Fruit fly (Drosophila melanogaster) whole organism, pupa: ENCODE measurements around the gene MED10.

Source experiments
- CG34367 ChIP-seq: fragments of 200-800 bp; sonication (Bioruptor generic); optimal IDR thresholded peaks from 2 replicates; lab custom pipeline; 2018; ENCODE audit warnings: missing biosample characterization, mild to moderate bottlenecking, missing genetic modification characterization
- CG9948 ChIP-seq: fragments of 200-800 bp; sonication (Bioruptor generic); optimal IDR thresholded peaks from 2 replicates; lab custom pipeline; 2018; ENCODE audit warnings: missing biosample characterization, mild to moderate bottlenecking, missing genetic modification characterization, moderate library complexity

DNA sequence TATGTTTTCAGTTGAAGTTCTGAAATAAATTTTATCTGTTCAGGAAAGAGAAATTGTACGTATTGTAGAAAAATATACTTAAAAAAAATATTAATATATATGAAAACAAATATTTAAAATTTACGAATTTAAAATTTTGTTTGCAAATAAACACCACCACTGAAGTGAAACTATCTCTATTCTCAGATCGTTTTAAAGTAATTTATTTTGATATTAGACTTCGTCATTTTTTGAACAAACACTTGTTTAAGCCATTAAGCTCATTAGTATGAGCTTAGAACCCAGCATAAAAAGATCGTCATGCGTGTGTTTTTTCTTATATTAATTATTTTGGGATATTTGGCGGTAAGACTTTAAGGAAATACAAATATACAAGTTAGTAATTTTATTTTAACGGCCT lies 33.0 kb upstream of the MED10 start, which contains the start of gene CG33688:
- TF ChIP-seq CG9948 (tag; lab: Kevin White, UChicago) (no peak), CG34367 (tag; lab: Kevin White, UChicago) (no peak)
